Worm (Caenorhabditis elegans) whole organism, L1 larva: Measurements from ENCODE around the gene F22F7.4.

Source experiments
- fkh-10 ChIP-seq: sonication (generic microtip); optimal IDR thresholded peaks from 2 replicates; lab custom pipeline; 2017; ENCODE audit warnings: missing biosample characterization, missing genetic modification reagents, missing genetic modification characterization
- nhr-12 ChIP-seq: sonication (generic microtip); optimal IDR thresholded peaks from 2 replicates; lab custom pipeline; 2017; ENCODE audit warnings: missing biosample characterization, missing genetic modification characterization

- TF ChIP-seq nhr-12 (tag; lab: Kevin White, UChicago) (no peak), fkh-10 (GFP tag; lab: Kevin White, UChicago) (no peak)
Observed at ce11 chrV:2137010-2137409, 31.1 kb upstream of the F22F7.4 start.
